Worm (Caenorhabditis elegans) whole organism, young adult: ENCODE data around the gene ceh-63.

Experiments
- B0035.1 ChIP-seq: sonication (generic microtip); optimal IDR thresholded peaks from 2 replicates; lab custom pipeline; 2016; ENCODE audit warnings: missing genetic modification characterization, mild to moderate bottlenecking, missing compliant biosample characterization, missing genotype, missing genetic modification reagents
- C06A6.2 ChIP-seq: fragments of 200-800 bp; sonication (Bioruptor generic); conservative IDR thresholded peaks from 2 replicates; pipeline ENCODE4 v1.3.6; 2022; ENCODE audit warnings: missing genetic modification characterization, missing compliant biosample characterization
- D2030.7 ChIP-seq: fragments of 200-800 bp; sonication (Bioruptor generic); IDR thresholded peaks from 2 replicates; pipeline ENCODE4 v1.3.6; 2022; ENCODE audit warnings: missing genetic modification reagents, missing genetic modification characterization, missing compliant biosample characterization
- F10E7.11 ChIP-seq: sonication (generic microtip); optimal IDR thresholded peaks from 2 replicates; lab custom pipeline; 2017; ENCODE audit warnings: mild to moderate bottlenecking, missing genetic modification characterization, moderate library complexity, missing compliant biosample characterization
- F22D6.2 ChIP-seq: sonication (generic microtip); optimal IDR thresholded peaks from 2 replicates; lab custom pipeline; 2016; ENCODE audit warnings: mild to moderate bottlenecking, missing genetic modification characterization, missing compliant biosample characterization
- F23B12.7 ChIP-seq: sonication (generic microtip); optimal IDR thresholded peaks from 2 replicates; lab custom pipeline; 2017; ENCODE audit warnings: missing genetic modification characterization, mild to moderate bottlenecking, missing compliant biosample characterization, antibody characterized with exemption, moderate library complexity; ENCODE audit not compliant: insufficient read depth
- F49E8.2 ChIP-seq: sonication (generic microtip); optimal IDR thresholded peaks from 3 replicates; lab custom pipeline; 2017; ENCODE audit warnings: missing genetic modification characterization, mild to moderate bottlenecking, missing compliant biosample characterization, antibody characterized with exemption, moderate library complexity; ENCODE audit not compliant: insufficient read depth
- F52B5.7 ChIP-seq: sonication (generic microtip); optimal IDR thresholded peaks from 2 replicates; lab custom pipeline; 2016; ENCODE audit warnings: mild to moderate bottlenecking, missing genetic modification characterization, missing compliant biosample characterization
- F55B11.4 ChIP-seq: sonication (generic microtip); optimal IDR thresholded peaks from 2 replicates; lab custom pipeline; 2016; ENCODE audit warnings: missing compliant biosample characterization, missing genetic modification characterization, borderline replicate concordance; ENCODE audit not compliant: insufficient read depth
- F57A8.1 ChIP-seq: fragments of 200-800 bp; sonication (Bioruptor generic); optimal IDR thresholded peaks from 2 replicates; lab custom pipeline; 2018; ENCODE audit warnings: mild to moderate bottlenecking, missing genetic modification characterization, moderate library complexity, missing compliant biosample characterization
- F57C9.4 ChIP-seq: sonication (generic microtip); optimal IDR thresholded peaks from 2 replicates; lab custom pipeline; 2017; ENCODE audit warnings: mild to moderate bottlenecking, missing genetic modification characterization, missing compliant biosample characterization
- T26A5.8 ChIP-seq: sonication (generic microtip); optimal IDR thresholded peaks from 2 replicates; lab custom pipeline; 2016; ENCODE audit warnings: missing genetic modification characterization, missing compliant biosample characterization
- Y53F4B.3 ChIP-seq: fragments of 200-800 bp; sonication (Bioruptor generic); IDR thresholded peaks from 2 replicates; pipeline ENCODE4 v1.3.6; 2022; ENCODE audit warnings: missing genetic modification reagents, missing genetic modification characterization, missing compliant biosample characterization
- Y79H2A.3 ChIP-seq: fragments of 200-800 bp; sonication (Bioruptor generic); conservative IDR thresholded peaks from 2 replicates; pipeline ENCODE4 v1.3.6; 2022; ENCODE audit warnings: missing genetic modification reagents, missing genetic modification characterization, missing compliant biosample characterization
- ZK185.1 ChIP-seq: sonication (generic microtip); optimal IDR thresholded peaks from 2 replicates; lab custom pipeline; 2016; ENCODE audit warnings: mild to moderate bottlenecking, missing genetic modification characterization, missing compliant biosample characterization; ENCODE audit not compliant: poor library complexity, severe bottlenecking
- akir-1 ChIP-seq: fragments of 200-800 bp; sonication (Bioruptor generic); optimal IDR thresholded peaks from 2 replicates; lab custom pipeline; 2018; ENCODE audit warnings: mild to moderate bottlenecking, missing genetic modification characterization, moderate library complexity, missing compliant biosample characterization
- aptf-3 ChIP-seq: fragments of 200-800 bp; sonication (Bioruptor generic); IDR thresholded peaks from 2 replicates; pipeline ENCODE4 v1.3.6; 2022; ENCODE audit warnings: missing genetic modification characterization, missing compliant biosample characterization
- attf-3 ChIP-seq: fragments of 200-800 bp; sonication (Bioruptor generic); conservative IDR thresholded peaks from 2 replicates; pipeline ENCODE4 v1.3.6; 2022; ENCODE audit warnings: missing genetic modification reagents, missing genetic modification characterization, missing compliant biosample characterization
- attf-5 ChIP-seq: fragments of 200-800 bp; sonication (Bioruptor generic); optimal IDR thresholded peaks from 2 replicates; lab custom pipeline; 2018; ENCODE audit warnings: mild to moderate bottlenecking, missing genetic modification characterization, missing compliant biosample characterization
- attf-6 ChIP-seq: fragments of 200-800 bp; sonication (Bioruptor generic); IDR thresholded peaks from 2 replicates; pipeline ENCODE4 v1.3.6; 2022; ENCODE audit warnings: missing genetic modification reagents, missing genetic modification characterization, missing compliant biosample characterization
- ceh-27 ChIP-seq: fragments of 200-800 bp; sonication (Bioruptor generic); optimal IDR thresholded peaks from 2 replicates; lab custom pipeline; 2018; ENCODE audit warnings: mild to moderate bottlenecking, missing genetic modification characterization, moderate library complexity, missing compliant biosample characterization
- chd-7 ChIP-seq: sonication (generic microtip); optimal IDR thresholded peaks from 2 replicates; lab custom pipeline; 2016; ENCODE audit warnings: mild to moderate bottlenecking, missing genetic modification characterization, moderate library complexity, missing compliant biosample characterization
- ekl-4 ChIP-seq: fragments of 200-800 bp; sonication (Bioruptor generic); IDR thresholded peaks from 2 replicates; pipeline ENCODE4 v1.3.6; 2022; ENCODE audit warnings: missing genetic modification reagents, missing genetic modification characterization, missing compliant biosample characterization
- ets-4 ChIP-seq: fragments of 200-800 bp; sonication (Bioruptor generic); optimal IDR thresholded peaks from 2 replicates; lab custom pipeline; 2018; ENCODE audit warnings: mild to moderate bottlenecking, missing genetic modification characterization, missing compliant biosample characterization
- hlh-26 ChIP-seq: fragments of 200-800 bp; sonication (Bioruptor generic); conservative IDR thresholded peaks from 2 replicates; pipeline ENCODE4 v1.3.6; 2022; ENCODE audit warnings: missing genetic modification reagents, missing genetic modification characterization, missing compliant biosample characterization
- lag-1 ChIP-seq: fragments of 200-800 bp; sonication (Bioruptor generic); IDR thresholded peaks from 2 replicates; pipeline ENCODE4 v1.3.6; 2022; ENCODE audit warnings: missing genetic modification reagents, missing genetic modification characterization, missing compliant biosample characterization
- let-607 ChIP-seq, 2 experiments: fragments of 200-800 bp in 1 of 2; sonication (Bioruptor generic) in 1 of 2; sonication (generic microtip) in 1 of 2; optimal IDR thresholded peaks; 2 replicates each; lab custom pipeline; 2016 to 2018; ENCODE audit warnings: mild to moderate bottlenecking in 2 of 2, missing compliant biosample characterization in 2 of 2, missing genetic modification characterization in 2 of 2, moderate library complexity in 2 of 2, missing genotype in 1 of 2
- lin-35 ChIP-seq, 3 experiments: fragments of 150-350 bp in 2 of 3; sonication (generic microtip) in 1 of 3; optimal IDR thresholded peaks; 2 replicates each; lab custom pipeline; 2014 to 2018; ENCODE audit warnings: missing biosample characterization in 3 of 3, missing genetic modification characterization in 3 of 3, missing genetic modification reagents in 3 of 3
- lsl-1 ChIP-seq: fragments of 200-800 bp; sonication (Bioruptor generic); optimal IDR thresholded peaks from 2 replicates; lab custom pipeline; 2018; ENCODE audit warnings: mild to moderate bottlenecking, missing genetic modification characterization, moderate library complexity, missing compliant biosample characterization
- madf-6 ChIP-seq: fragments of 200-800 bp; sonication (Bioruptor generic); IDR thresholded peaks from 2 replicates; pipeline ENCODE4 v1.3.6; 2022; ENCODE audit warnings: missing genetic modification reagents, missing genetic modification characterization, missing compliant biosample characterization
- nfya-1 ChIP-seq: sonication (generic microtip); optimal IDR thresholded peaks from 2 replicates; lab custom pipeline; 2017; ENCODE audit warnings: antibody characterized with exemption, missing compliant biosample characterization, missing genetic modification characterization, borderline replicate concordance; ENCODE audit not compliant: insufficient read depth
- nhr-179 ChIP-seq: sonication (generic microtip); optimal IDR thresholded peaks from 2 replicates; lab custom pipeline; 2016; ENCODE audit warnings: mild to moderate bottlenecking, missing genetic modification characterization, missing compliant biosample characterization
- nhr-27 ChIP-seq: fragments of 200-800 bp; sonication (Bioruptor generic); optimal IDR thresholded peaks from 2 replicates; lab custom pipeline; 2018; ENCODE audit warnings: mild to moderate bottlenecking, missing genetic modification characterization, moderate library complexity, missing compliant biosample characterization
- rec-8 ChIP-seq, 2 experiments: sonication (generic microtip); optimal IDR thresholded peaks; 2 replicates each; lab custom pipeline; 2016; ENCODE audit warnings: mild to moderate bottlenecking in 2 of 2, missing genetic modification characterization in 2 of 2, missing genetic modification reagents in 2 of 2, missing genotype in 2 of 2, missing biosample characterization in 1 of 2, missing compliant biosample characterization in 1 of 2, moderate library complexity in 1 of 2
- tbp1 ChIP-seq: fragments of 200-800 bp; sonication (Bioruptor generic); optimal IDR thresholded peaks from 2 replicates; lab custom pipeline; 2018; ENCODE audit warnings: mild to moderate bottlenecking, missing genetic modification characterization, missing compliant biosample characterization
- xnd-1 ChIP-seq: sonication (generic microtip); optimal IDR thresholded peaks from 2 replicates; lab custom pipeline; 2016; ENCODE audit warnings: missing genotype, missing genetic modification reagents, missing genetic modification characterization, missing compliant biosample characterization
- ztf-18 ChIP-seq: sonication (generic microtip); optimal IDR thresholded peaks from 2 replicates; lab custom pipeline; 2016; ENCODE audit warnings: missing genotype, mild to moderate bottlenecking, missing genetic modification characterization, missing compliant biosample characterization
- ztf-22 ChIP-seq: fragments of 200-800 bp; sonication (Bioruptor generic); optimal IDR thresholded peaks from 2 replicates; lab custom pipeline; 2018; ENCODE audit warnings: mild to moderate bottlenecking, missing genetic modification characterization, moderate library complexity, missing compliant biosample characterization
- ztf-25 ChIP-seq: fragments of 200-800 bp; sonication (Bioruptor generic); IDR thresholded peaks from 2 replicates; pipeline ENCODE4 v1.3.6; 2022; ENCODE audit warnings: missing genetic modification reagents, missing genetic modification characterization, missing compliant biosample characterization
- ztf-26 ChIP-seq: sonication (generic microtip); optimal IDR thresholded peaks from 2 replicates; lab custom pipeline; 2017; ENCODE audit warnings: missing genetic modification characterization, missing compliant biosample characterization

The ceh-63 gene

DNA sequence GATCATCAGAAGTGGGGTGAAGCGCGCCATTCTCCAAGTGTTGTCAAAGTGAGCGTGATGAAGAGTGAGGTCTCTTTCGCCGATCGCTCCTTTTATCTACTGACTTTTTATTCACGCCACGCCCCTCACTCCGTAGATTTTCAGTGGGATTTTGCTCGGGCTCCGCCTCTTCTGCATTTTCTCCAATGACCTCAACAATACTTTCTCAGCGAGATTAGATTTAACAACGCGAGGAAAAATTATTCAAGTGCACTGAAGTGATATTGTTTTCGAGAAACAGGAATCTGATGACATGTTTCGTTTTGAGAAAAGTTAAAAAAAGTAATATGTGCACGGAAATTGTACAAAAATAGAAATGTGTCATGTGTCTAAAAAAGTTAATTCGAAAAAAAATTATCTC lies 5.0 kb downstream of the ceh-63 start, which contains the start of gene snet-1:
snet-1 (minus strand) TSS at position 101 of the 400 bp plus-strand sequence.
- TF ChIP-seq F57C9.4 (tag; lab: Kevin White, UChicago), result no peak
- no peak for TF ChIP-seq D2030.7 (GFP tag; lab: Robert Waterston, UW)
- no peak for TF ChIP-seq nhr-27 (tag; lab: Kevin White, UChicago)
- TF ChIP-seq ceh-27, result no peak
- TF ChIP-seq hlh-26, result no peak
- TF ChIP-seq tbp1 (GFP tag; lab: Kevin White, UChicago), result no peak
- TF ChIP-seq nhr-179, result no peak
- TF ChIP-seq nfya-1 (tag; lab: Kevin White, UChicago), result no peak
- no peak for TF ChIP-seq F52B5.7 (tag; lab: Kevin White, UChicago)
- TF ChIP-seq ets-4 (GFP tag; lab: Kevin White, UChicago), result no peak
- TF ChIP-seq F22D6.2, result no peak
- TF ChIP-seq attf-6 (GFP tag; lab: Robert Waterston, UW), result no peak
- no peak for TF ChIP-seq Y53F4B.3

ce11 chrX:3659192-3659591 lies 14.7 kb downstream of the ceh-63 start, which contains the start of gene R11G1.1:
Gene R11G1.1 (plus strand): TSS chrX:3659492.
- no peak for TF ChIP-seq xnd-1 (tag; lab: Kevin White, UChicago)
- TF ChIP-seq B0035.1 (tag; lab: Kevin White, UChicago), result no peak
- no peak for TF ChIP-seq attf-3 (GFP tag; lab: Robert Waterston, UW)
- no peak for TF ChIP-seq madf-6 (GFP tag; lab: Robert Waterston, UW)
- TF ChIP-seq F57C9.4 (tag; lab: Kevin White, UChicago), result no peak
- no peak for TF ChIP-seq Y79H2A.3 (GFP tag; lab: Robert Waterston, UW)
- no peak for TF ChIP-seq ztf-18 (tag; lab: Kevin White, UChicago)
- no peak for TF ChIP-seq akir-1 (GFP tag; lab: Kevin White, UChicago)
- TF ChIP-seq ekl-4 (GFP tag; lab: Robert Waterston, UW), result no peak
- TF ChIP-seq ets-4 (GFP tag; lab: Kevin White, UChicago), result no peak
- no peak for TF ChIP-seq ztf-25 (GFP tag; lab: Robert Waterston, UW)
- TF ChIP-seq ZK185.1, result no peak
- no peak for TF ChIP-seq tbp1 (GFP tag; lab: Kevin White, UChicago)
- TF ChIP-seq F57A8.1, result no peak

DNA sequence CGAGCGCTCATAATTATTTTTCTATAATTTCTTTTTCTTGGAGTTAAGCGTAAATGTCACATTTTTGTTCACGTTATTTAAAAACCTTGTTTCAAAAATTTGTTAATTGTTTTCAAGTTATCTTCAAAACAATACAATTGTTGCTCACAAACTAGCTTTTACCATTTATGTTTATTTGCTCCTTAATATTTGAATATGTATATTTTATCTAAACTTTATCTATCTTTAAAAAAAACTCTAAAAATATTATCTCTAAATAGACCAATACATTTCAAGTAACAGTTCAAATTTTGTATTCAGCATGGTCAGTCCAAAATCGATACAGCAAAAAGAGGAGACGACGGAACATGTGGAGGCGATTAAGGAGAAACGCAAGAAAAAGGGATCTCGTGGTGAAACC lies 17.9 kb downstream of the ceh-63 start, which contains the start of gene R11G1.7:
R11G1.7 (plus strand) TSS at position 301 of the 400 bp plus-strand sequence.
- no peak for TF ChIP-seq C06A6.2 (GFP tag; lab: Robert Waterston, UW)
- TF ChIP-seq F55B11.4, result no peak
- TF ChIP-seq tbp1 (GFP tag; lab: Kevin White, UChicago), result no peak
- TF ChIP-seq rec-8 (tag; optimal IDR thresholded peaks at IDR 0.05; lab: Kevin White, UChicago), result no peak
- no peak for TF ChIP-seq ZK185.1
- no peak for TF ChIP-seq lin-35 (GFP tag; optimal IDR thresholded peaks at IDR 0.05; lab: Kevin White, UChicago)
- TF ChIP-seq F23B12.7 (tag; lab: Kevin White, UChicago), result no peak
- TF ChIP-seq T26A5.8 (tag; lab: Kevin White, UChicago), result no peak
- TF ChIP-seq lsl-1 (GFP tag; lab: Kevin White, UChicago), result no peak
- TF ChIP-seq F49E8.2, result no peak
- no peak for TF ChIP-seq attf-5 (GFP tag; lab: Kevin White, UChicago)
- no peak for TF ChIP-seq let-607 (tag; optimal IDR thresholded peaks at IDR 0.05; lab: Kevin White, UChicago)
- no peak for TF ChIP-seq ets-4 (GFP tag; lab: Kevin White, UChicago)
- no peak for TF ChIP-seq aptf-3
- no peak for TF ChIP-seq F10E7.11 (tag; lab: Kevin White, UChicago)
- TF ChIP-seq ztf-22 (GFP tag; lab: Kevin White, UChicago), result no peak
- TF ChIP-seq ztf-26 (tag; lab: Kevin White, UChicago), result no peak
- TF ChIP-seq chd-7 (tag; lab: Kevin White, UChicago), result no peak
- no peak for TF ChIP-seq lag-1 (GFP tag; lab: Robert Waterston, UW)
